Worm (Caenorhabditis elegans) whole organism, L3 larva: ENCODE measurements around the gene fbxa-108.

Source experiments
- R02D3.7 ChIP-seq: fragments of 150-350 bp; optimal IDR thresholded peaks from 2 replicates; lab custom pipeline; 2014; ENCODE audit warnings: missing biosample characterization, missing genetic modification characterization
- ama-1 ChIP-seq: fragments of 150-350 bp; optimal IDR thresholded peaks from 2 replicates; lab custom pipeline; 2018
- ceh-16 ChIP-seq: sonication (generic microtip); optimal IDR thresholded peaks from 2 replicates; lab custom pipeline; 2017; ENCODE audit warnings: missing biosample characterization, missing genetic modification characterization
- ceh-28 ChIP-seq: fragments of 150-350 bp; optimal IDR thresholded peaks from 2 replicates; lab custom pipeline; 2014; ENCODE audit warnings: missing biosample characterization, missing genetic modification reagents, missing genetic modification characterization
- ceh-82 ChIP-seq: fragments of 150-350 bp; optimal IDR thresholded peaks from 2 replicates; lab custom pipeline; 2014; ENCODE audit warnings: missing biosample characterization, missing genetic modification characterization
- ceh-9 ChIP-seq: sonication (generic microtip); optimal IDR thresholded peaks from 2 replicates; lab custom pipeline; 2018; ENCODE audit warnings: missing biosample characterization, missing genetic modification characterization
- daf-12 ChIP-seq: fragments of 150-350 bp; optimal IDR thresholded peaks from 2 replicates; lab custom pipeline; 2014; ENCODE audit warnings: missing biosample characterization, missing genetic modification reagents, missing genetic modification characterization
- egl-5 ChIP-seq: fragments of 150-350 bp; optimal IDR thresholded peaks from 2 replicates; lab custom pipeline; 2017; ENCODE audit warnings: missing biosample characterization, missing genetic modification reagents, missing genetic modification characterization, inconsistent platforms
- elt-1 ChIP-seq: fragments of 150-350 bp; optimal IDR thresholded peaks from 2 replicates; lab custom pipeline; 2014; ENCODE audit warnings: missing biosample characterization, missing genetic modification characterization
- elt-2 ChIP-seq: sonication (generic microtip); optimal IDR thresholded peaks from 2 replicates; lab custom pipeline; 2016; ENCODE audit warnings: missing genetic modification reagents, mild to moderate bottlenecking, missing genetic modification characterization, missing compliant biosample characterization
- elt-3 ChIP-seq, 3 experiments: fragments of 150-350 bp in 1 of 3; sonication (generic microtip) in 2 of 3; optimal IDR thresholded peaks; 2 replicates in 2 of 3; 4 replicates in 1 of 3; lab custom pipeline; 2014 to 2017; ENCODE audit warnings: missing biosample characterization in 3 of 3, missing genetic modification characterization in 3 of 3
- eor-1 ChIP-seq, 2 experiments: fragments of 150-350 bp; optimal IDR thresholded peaks; 2 replicates each; lab custom pipeline; 2014 to 2018; ENCODE audit warnings: missing biosample characterization in 2 of 2, missing genetic modification characterization in 2 of 2
- fkh-10 ChIP-seq: sonication (generic microtip); optimal IDR thresholded peaks from 2 replicates; lab custom pipeline; 2017; ENCODE audit warnings: missing biosample characterization, missing genetic modification reagents, missing genetic modification characterization
- fos-1 ChIP-seq: fragments of 150-350 bp; optimal IDR thresholded peaks from 2 replicates; lab custom pipeline; 2014; ENCODE audit warnings: missing biosample characterization, missing genetic modification characterization
- hmg-11 ChIP-seq: sonication (generic microtip); optimal IDR thresholded peaks from 2 replicates; lab custom pipeline; 2016; ENCODE audit warnings: missing genetic modification characterization, missing compliant biosample characterization
- jun-1 ChIP-seq: fragments of 150-350 bp; optimal IDR thresholded peaks from 2 replicates; lab custom pipeline; 2014; ENCODE audit warnings: missing biosample characterization, missing genetic modification reagents, missing genetic modification characterization
- lin-15B ChIP-seq: fragments of 150-350 bp; optimal IDR thresholded peaks from 2 replicates; lab custom pipeline; 2014; ENCODE audit warnings: missing biosample characterization, missing genetic modification characterization
- mml-1 ChIP-seq: fragments of 150-350 bp; sonication (generic microtip); optimal IDR thresholded peaks from 3 replicates; lab custom pipeline; 2014; ENCODE audit warnings: missing biosample characterization, missing genetic modification characterization
- nfya-1 ChIP-seq: sonication (generic microtip); optimal IDR thresholded peaks from 2 replicates; lab custom pipeline; 2017; ENCODE audit warnings: missing genetic modification characterization, mild to moderate bottlenecking, missing compliant biosample characterization, antibody characterized with exemption, moderate library complexity; ENCODE audit not compliant: insufficient read depth
- nhr-11 ChIP-seq: fragments of 150-350 bp; optimal IDR thresholded peaks from 2 replicates; lab custom pipeline; 2014; ENCODE audit warnings: missing biosample characterization, missing genetic modification characterization
- nhr-12 ChIP-seq: fragments of 150-350 bp; optimal IDR thresholded peaks from 2 replicates; lab custom pipeline; 2014; ENCODE audit warnings: missing biosample characterization, missing genetic modification characterization
- nhr-23 ChIP-seq: fragments of 150-350 bp; optimal IDR thresholded peaks from 2 replicates; lab custom pipeline; 2014; ENCODE audit warnings: missing biosample characterization, missing genetic modification reagents, missing genetic modification characterization
- nhr-237 ChIP-seq: fragments of 150-350 bp; optimal IDR thresholded peaks from 2 replicates; lab custom pipeline; 2014; ENCODE audit warnings: missing biosample characterization, missing genetic modification characterization
- nhr-25 ChIP-seq: sonication (generic microtip); optimal IDR thresholded peaks from 2 replicates; lab custom pipeline; 2017; ENCODE audit warnings: missing biosample characterization, missing genetic modification characterization
- nhr-28 ChIP-seq: fragments of 150-350 bp; optimal IDR thresholded peaks from 2 replicates; lab custom pipeline; 2014; ENCODE audit warnings: missing biosample characterization, missing genetic modification characterization
- nhr-43 ChIP-seq: sonication (generic microtip); optimal IDR thresholded peaks from 2 replicates; lab custom pipeline; 2016; ENCODE audit warnings: mild to moderate bottlenecking, missing genetic modification characterization, missing compliant biosample characterization; ENCODE audit not compliant: poor library complexity, severe bottlenecking
- nhr-67 ChIP-seq: fragments of 150-350 bp; optimal IDR thresholded peaks from 2 replicates; lab custom pipeline; 2014; ENCODE audit warnings: missing biosample characterization, missing genetic modification characterization
- nhr-76 ChIP-seq: fragments of 150-350 bp; sonication (generic microtip); optimal IDR thresholded peaks from 5 replicates; lab custom pipeline; 2014; ENCODE audit warnings: missing biosample characterization, missing genetic modification characterization
- pqm-1 ChIP-seq: fragments of 150-350 bp; optimal IDR thresholded peaks from 2 replicates; lab custom pipeline; 2017; ENCODE audit warnings: missing biosample characterization, missing genetic modification characterization, inconsistent platforms
- sea-2 ChIP-seq: fragments of 150-350 bp; sonication (generic microtip); optimal IDR thresholded peaks from 4 replicates; lab custom pipeline; 2014; ENCODE audit warnings: missing biosample characterization, missing genetic modification reagents, missing genetic modification characterization
- skn-1 ChIP-seq: fragments of 150-350 bp; optimal IDR thresholded peaks from 2 replicates; lab custom pipeline; 2014; ENCODE audit warnings: missing biosample characterization, missing genetic modification characterization
- snpc-4 ChIP-seq: fragments of 150-350 bp; optimal IDR thresholded peaks from 2 replicates; lab custom pipeline; 2014; ENCODE audit warnings: missing biosample characterization, missing genetic modification characterization
- tbx-2 ChIP-seq: sonication (generic microtip); optimal IDR thresholded peaks from 2 replicates; lab custom pipeline; 2016; ENCODE audit warnings: mild to moderate bottlenecking, missing genetic modification characterization, missing compliant biosample characterization
- unc-39 ChIP-seq: sonication (generic microtip); optimal IDR thresholded peaks from 4 replicates; lab custom pipeline; 2017; ENCODE audit warnings: missing biosample characterization, missing genetic modification characterization
- unc-62 ChIP-seq: fragments of 150-350 bp; sonication (generic microtip); optimal IDR thresholded peaks from 4 replicates; lab custom pipeline; 2014; ENCODE audit warnings: missing biosample characterization, missing genetic modification reagents, missing genetic modification characterization
- zag-1 ChIP-seq: fragments of 150-350 bp; optimal IDR thresholded peaks from 2 replicates; lab custom pipeline; 2014; ENCODE audit warnings: missing biosample characterization, missing genetic modification characterization
- ztf-11 ChIP-seq: fragments of 150-350 bp; optimal IDR thresholded peaks from 2 replicates; lab custom pipeline; 2014; ENCODE audit warnings: missing biosample characterization, missing genetic modification characterization
- ztf-4 ChIP-seq: fragments of 150-350 bp; optimal IDR thresholded peaks from 2 replicates; lab custom pipeline; 2014; ENCODE audit warnings: missing biosample characterization, missing genetic modification characterization

Gene fbxa-108

DNA sequence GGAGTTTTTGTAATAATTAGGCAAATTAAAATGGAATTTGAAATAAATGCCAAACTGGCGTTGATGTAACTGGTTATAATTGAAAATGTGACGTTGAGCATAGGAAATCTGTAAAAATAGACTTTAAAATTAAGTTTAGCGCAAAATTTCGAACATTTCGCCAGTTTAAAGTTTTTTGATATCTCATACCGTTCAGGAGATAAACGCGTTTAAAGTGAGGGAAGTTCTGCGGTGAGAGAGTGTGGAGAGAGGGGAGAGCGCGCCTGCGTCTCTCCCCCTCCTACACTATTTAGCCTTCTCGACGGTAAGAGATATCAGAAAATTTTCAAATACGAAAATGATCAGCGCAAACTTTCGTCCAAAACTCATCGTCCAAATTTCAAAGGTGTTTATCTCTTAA is 17.4 kb upstream of the fbxa-108 start, which contains the start of gene str-92:
TSS of gene str-92 (minus strand) at position 101 of the 400 bp plus-strand sequence.
- TF ChIP-seq skn-1 (tag; lab: Kevin White, UChicago), result no peak
- no peak for TF ChIP-seq jun-1 (tag; lab: Kevin White, UChicago)
- no peak for TF ChIP-seq nhr-76
- TF ChIP-seq elt-2, result no peak
- TF ChIP-seq elt-1, result no peak
- TF ChIP-seq pqm-1 (tag; lab: Kevin White, UChicago), result no peak
- no peak for TF ChIP-seq mml-1 (tag; lab: Kevin White, UChicago)
- no peak for TF ChIP-seq nhr-237 (tag; lab: Kevin White, UChicago)
- no peak for TF ChIP-seq unc-39 (tag; lab: Kevin White, UChicago)
- TF ChIP-seq nhr-11, result no peak

DNA sequence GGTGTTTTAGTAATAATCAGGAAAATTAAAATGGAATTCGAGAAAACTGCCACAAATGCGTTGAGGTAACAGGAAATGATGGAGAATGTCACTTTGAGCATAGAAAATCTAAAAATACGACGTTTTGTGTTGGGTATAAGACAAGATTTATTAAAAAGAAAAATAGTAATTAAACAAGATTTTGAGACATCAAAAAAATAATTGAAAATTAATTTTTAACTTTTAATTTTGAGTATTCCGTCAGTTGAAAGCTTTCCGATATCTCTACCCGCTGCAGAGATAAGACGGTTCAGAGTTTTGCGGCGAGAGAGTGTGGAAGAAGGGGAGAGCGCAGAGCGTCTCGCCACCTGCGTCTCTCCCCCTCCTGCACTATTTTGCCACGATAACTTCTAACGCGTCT is 14.2 kb upstream of the fbxa-108 start, which contains the start of gene str-93:
TSS of gene str-93 (minus strand) at position 101 of the 400 bp plus-strand sequence.
- TF ChIP-seq ceh-82 (tag; lab: Kevin White, UChicago), result no peak
- no peak for TF ChIP-seq eor-1 (tag; optimal IDR thresholded peaks at IDR 0.05; lab: Kevin White, UChicago)
- TF ChIP-seq zag-1, result no peak
- TF ChIP-seq elt-1, result no peak
- TF ChIP-seq nhr-67, result no peak
- no peak for TF ChIP-seq nfya-1 (tag; lab: Kevin White, UChicago)
- TF ChIP-seq elt-2, result no peak
- no peak for TF ChIP-seq lin-15B (tag; lab: Kevin White, UChicago)
- no peak for TF ChIP-seq nhr-76
- TF ChIP-seq nhr-43 (tag; lab: Kevin White, UChicago), result no peak

DNA sequence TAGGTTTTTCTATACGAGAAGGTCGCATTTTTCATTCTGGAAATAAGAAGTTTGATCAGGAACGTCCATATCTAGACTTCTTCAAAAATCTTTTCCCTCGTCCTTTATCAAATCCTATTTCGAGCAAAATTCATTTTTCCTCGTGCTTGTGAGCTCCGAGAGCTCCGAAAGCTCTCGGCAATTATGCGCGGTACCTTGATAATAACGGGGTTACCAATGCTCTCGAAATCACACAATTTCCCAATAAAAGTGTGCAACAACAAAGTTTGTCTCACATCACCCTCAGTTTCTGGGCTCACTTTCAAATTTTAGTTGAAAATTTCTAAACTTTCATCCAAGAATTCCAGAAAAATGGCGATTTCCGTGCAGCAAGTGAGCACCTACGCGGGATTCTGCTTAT is 9.3 kb upstream of the fbxa-108 start, which contains the start of gene str-89:
TSS of gene str-89 (plus strand) at position 301 of the 400 bp plus-strand sequence.
- TF ChIP-seq sea-2 (GFP tag; lab: Kevin White, UChicago), result no peak
- no peak for TF ChIP-seq nhr-23 (tag; lab: Kevin White, UChicago)
- TF ChIP-seq jun-1 (tag; lab: Kevin White, UChicago), result no peak
- TF ChIP-seq ceh-9 (tag; lab: Kevin White, UChicago), result no peak
- no peak for TF ChIP-seq nhr-25 (tag; lab: Kevin White, UChicago)
- no peak for TF ChIP-seq R02D3.7
- TF ChIP-seq nhr-28 (tag; lab: Kevin White, UChicago), result no peak
- no peak for TF ChIP-seq nhr-12 (tag; lab: Kevin White, UChicago)
- no peak for TF ChIP-seq nhr-67
- no peak for TF ChIP-seq egl-5 (tag; lab: Kevin White, UChicago)
- TF ChIP-seq fkh-10 (GFP tag; lab: Kevin White, UChicago), result no peak
- no peak for TF ChIP-seq nhr-76
- TF ChIP-seq hmg-11 (tag; lab: Kevin White, UChicago), result no peak

DNA sequence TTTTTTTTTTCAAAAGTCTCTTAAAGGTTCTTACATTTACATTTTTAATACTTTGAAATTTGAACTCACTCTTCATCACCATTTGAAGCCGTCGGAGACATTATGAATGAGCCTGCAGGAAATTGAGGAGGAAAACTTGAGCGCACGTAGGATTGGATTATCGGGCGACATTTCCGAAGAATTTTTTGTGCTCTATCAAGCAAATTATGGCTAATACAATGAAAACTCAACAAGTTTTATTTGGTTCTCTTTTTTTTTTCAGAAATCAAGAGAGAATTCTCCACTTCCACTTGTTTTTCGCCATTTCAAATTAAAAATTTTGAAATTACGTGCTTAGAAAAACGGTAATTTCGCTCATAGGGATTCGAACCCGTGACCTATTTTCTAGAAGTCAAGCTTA is 8.5 kb upstream of the fbxa-108 start, which contains the start of gene F59A1.12:
TSS of gene F59A1.12 (minus strand) at position 101 of the 400 bp plus-strand sequence.
- TF ChIP-seq fos-1 (no peak), snpc-4 (no peak), nhr-76 (no peak), elt-1 (no peak), ceh-9 (tag; lab: Kevin White, UChicago) (no peak), lin-15B (tag; lab: Kevin White, UChicago) (no peak), nhr-28 (tag; lab: Kevin White, UChicago) (no peak), daf-12 (tag; lab: Kevin White, UChicago) (no peak), nhr-25 (tag; lab: Kevin White, UChicago) (no peak), eor-1 (tag; optimal IDR thresholded peaks at IDR 0.05; lab: Kevin White, UChicago) (no peak), ceh-16 (tag; lab: Kevin White, UChicago) (no peak), nhr-67 (no peak), ama-1 (no peak), ceh-82 (tag; lab: Kevin White, UChicago) (no peak), ztf-4 (no peak), ztf-11 (no peak), skn-1 (tag; lab: Kevin White, UChicago) (no peak), unc-62 (no peak)

DNA sequence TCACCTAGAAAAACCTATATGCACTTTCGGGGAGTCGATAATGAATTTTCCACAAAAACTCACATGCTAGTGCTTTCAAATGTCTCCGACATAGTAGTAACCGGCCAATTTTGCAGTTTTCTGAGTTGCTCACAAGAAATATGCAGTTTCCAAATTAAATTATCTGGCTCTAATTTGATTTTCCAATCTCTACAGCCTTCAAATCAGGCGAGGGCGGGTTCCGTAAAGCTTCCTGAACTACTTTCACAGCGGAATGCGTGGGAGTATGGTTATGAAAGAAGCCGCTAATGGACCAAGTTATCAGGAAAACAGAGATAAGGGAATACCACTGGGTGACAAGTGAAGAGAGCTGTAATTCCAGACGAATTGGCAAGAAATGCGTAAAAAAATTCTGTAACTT is 6.7 kb upstream of the fbxa-108 start, which contains the start of gene F59A1.11:
TSS of gene F59A1.11 (minus strand) at position 101 of the 400 bp plus-strand sequence.
- no peak for TF ChIP-seq jun-1 (tag; lab: Kevin White, UChicago)
- TF ChIP-seq R02D3.7, result no peak
- TF ChIP-seq tbx-2, result no peak
- no peak for TF ChIP-seq elt-3 (tag; optimal IDR thresholded peaks at IDR 0.05; lab: Kevin White, UChicago)
- TF ChIP-seq nhr-23 (tag; lab: Kevin White, UChicago), result no peak
- no peak for TF ChIP-seq ceh-28
- TF ChIP-seq ceh-16 (tag; lab: Kevin White, UChicago), result no peak
- no peak for TF ChIP-seq zag-1
- TF ChIP-seq nhr-12 (tag; lab: Kevin White, UChicago), result no peak
- TF ChIP-seq daf-12 (tag; lab: Kevin White, UChicago), result no peak
- TF ChIP-seq ceh-9 (tag; lab: Kevin White, UChicago), result no peak
- no peak for TF ChIP-seq nhr-76
- no peak for TF ChIP-seq fos-1
